Worm (Caenorhabditis elegans) whole organism, young adult: Measurements from ENCODE around the gene nlp-50.

Experiments used
- B0035.1 ChIP-seq: sonication (generic microtip); optimal IDR thresholded peaks from 2 replicates; lab custom pipeline; 2016; ENCODE audit warnings: missing genetic modification characterization, mild to moderate bottlenecking, missing compliant biosample characterization, missing genotype, missing genetic modification reagents
- B0261.1 ChIP-seq: sonication (generic microtip); optimal IDR thresholded peaks from 2 replicates; lab custom pipeline; 2016; ENCODE audit warnings: mild to moderate bottlenecking, missing genetic modification characterization, moderate library complexity, missing compliant biosample characterization
- B0336.3 ChIP-seq: fragments of 200-800 bp; sonication (Bioruptor generic); IDR thresholded peaks from 2 replicates; pipeline ENCODE4 v1.3.6; 2022; ENCODE audit warnings: missing genetic modification characterization, missing compliant biosample characterization
- C17E4.6 ChIP-seq: fragments of 200-800 bp; sonication (Bioruptor generic); IDR thresholded peaks from 2 replicates; pipeline ENCODE4 v1.3.6; 2022; ENCODE audit warnings: missing genetic modification reagents, missing genetic modification characterization, missing compliant biosample characterization
- F23B12.7 ChIP-seq: sonication (generic microtip); optimal IDR thresholded peaks from 2 replicates; lab custom pipeline; 2017; ENCODE audit warnings: missing genetic modification characterization, mild to moderate bottlenecking, missing compliant biosample characterization, antibody characterized with exemption, moderate library complexity; ENCODE audit not compliant: insufficient read depth
- F49E8.2 ChIP-seq: sonication (generic microtip); optimal IDR thresholded peaks from 3 replicates; lab custom pipeline; 2017; ENCODE audit warnings: missing genetic modification characterization, mild to moderate bottlenecking, missing compliant biosample characterization, antibody characterized with exemption, moderate library complexity; ENCODE audit not compliant: insufficient read depth
- F55B11.4 ChIP-seq: sonication (generic microtip); optimal IDR thresholded peaks from 2 replicates; lab custom pipeline; 2016; ENCODE audit warnings: missing compliant biosample characterization, missing genetic modification characterization, borderline replicate concordance; ENCODE audit not compliant: insufficient read depth
- K11D2.4 ChIP-seq: fragments of 200-800 bp; sonication (Bioruptor generic); IDR thresholded peaks from 2 replicates; pipeline ENCODE4 v1.3.6; 2022; ENCODE audit warnings: missing genetic modification reagents, missing genetic modification characterization, missing compliant biosample characterization
- T07F8.4 ChIP-seq: sonication (generic microtip); optimal IDR thresholded peaks from 2 replicates; lab custom pipeline; 2016; ENCODE audit warnings: mild to moderate bottlenecking, missing genetic modification characterization, moderate library complexity, missing compliant biosample characterization
- Y53F4B.3 ChIP-seq: fragments of 200-800 bp; sonication (Bioruptor generic); IDR thresholded peaks from 2 replicates; pipeline ENCODE4 v1.3.6; 2022; ENCODE audit warnings: missing genetic modification reagents, missing genetic modification characterization, missing compliant biosample characterization
- Y56A3A.18 ChIP-seq: fragments of 200-800 bp; sonication (Bioruptor generic); IDR thresholded peaks from 2 replicates; pipeline ENCODE4 v1.3.6; 2022; ENCODE audit warnings: missing genetic modification reagents, missing genetic modification characterization, missing compliant biosample characterization
- Y79H2A.3 ChIP-seq: fragments of 200-800 bp; sonication (Bioruptor generic); conservative IDR thresholded peaks from 2 replicates; pipeline ENCODE4 v1.3.6; 2022; ENCODE audit warnings: missing genetic modification reagents, missing genetic modification characterization, missing compliant biosample characterization
- akir-1 ChIP-seq: fragments of 200-800 bp; sonication (Bioruptor generic); optimal IDR thresholded peaks from 2 replicates; lab custom pipeline; 2018; ENCODE audit warnings: mild to moderate bottlenecking, missing genetic modification characterization, moderate library complexity, missing compliant biosample characterization
- ama-1 ChIP-seq, 3 experiments: fragments of 150-350 bp in 1 of 3; sonication (generic microtip) in 2 of 3; optimal IDR thresholded peaks; 2 replicates each; lab custom pipeline; 2014 to 2018; ENCODE audit warnings: missing biosample characterization in 2 of 3, missing genetic modification characterization in 2 of 3, missing genetic modification reagents in 2 of 3
- aptf-3 ChIP-seq: fragments of 200-800 bp; sonication (Bioruptor generic); IDR thresholded peaks from 2 replicates; pipeline ENCODE4 v1.3.6; 2022; ENCODE audit warnings: missing genetic modification characterization, missing compliant biosample characterization
- athp-1 ChIP-seq: sonication (generic microtip); optimal IDR thresholded peaks from 2 replicates; lab custom pipeline; 2017; ENCODE audit warnings: mild to moderate bottlenecking, missing genetic modification characterization, missing compliant biosample characterization
- bed-1 ChIP-seq: fragments of 200-800 bp; sonication (Bioruptor generic); IDR thresholded peaks from 2 replicates; pipeline ENCODE4 v1.3.6; 2022; ENCODE audit warnings: missing genetic modification reagents, missing genetic modification characterization, missing compliant biosample characterization
- ccch-3 ChIP-seq: fragments of 200-800 bp; sonication (Bioruptor generic); optimal IDR thresholded peaks from 2 replicates; lab custom pipeline; 2018; ENCODE audit warnings: mild to moderate bottlenecking, missing genetic modification characterization, missing compliant biosample characterization
- cebp-1 ChIP-seq, 2 experiments: fragments of 200-800 bp in 1 of 2; sonication (Bioruptor generic) in 1 of 2; sonication (generic microtip) in 1 of 2; IDR thresholded peaks in 1 of 2; optimal IDR thresholded peaks in 1 of 2; 2 replicates each; pipeline versions ENCODE4 v1.3.6 to Lab custom; 2017 to 2022; ENCODE audit warnings: missing compliant biosample characterization in 2 of 2, missing genetic modification characterization in 2 of 2, mild to moderate bottlenecking in 1 of 2, missing genetic modification reagents in 1 of 2, moderate library complexity in 1 of 2
- ceh-58 ChIP-seq: fragments of 200-800 bp; sonication (Bioruptor generic); IDR thresholded peaks from 2 replicates; pipeline ENCODE4 v1.3.6; 2022; ENCODE audit warnings: missing genetic modification characterization, missing compliant biosample characterization
- ceh-79 ChIP-seq: sonication (generic microtip); optimal IDR thresholded peaks from 2 replicates; lab custom pipeline; 2017; ENCODE audit warnings: mild to moderate bottlenecking, missing genetic modification characterization, missing compliant biosample characterization
- die-1 ChIP-seq: sonication (generic microtip); optimal IDR thresholded peaks from 2 replicates; lab custom pipeline; 2016; ENCODE audit warnings: missing genotype, mild to moderate bottlenecking, missing genetic modification characterization, missing compliant biosample characterization
- dox-1 ChIP-seq: fragments of 200-800 bp; sonication (Bioruptor generic); IDR thresholded peaks from 2 replicates; pipeline ENCODE4 v1.3.6; 2022; ENCODE audit warnings: missing genetic modification reagents, missing genetic modification characterization, missing compliant biosample characterization
- efl-1 ChIP-seq: fragments of 150-350 bp; optimal IDR thresholded peaks from 2 replicates; lab custom pipeline; 2014; ENCODE audit warnings: missing biosample characterization, missing genetic modification reagents, missing genetic modification characterization
- egrh-3 ChIP-seq: fragments of 200-800 bp; sonication (Bioruptor generic); IDR thresholded peaks from 2 replicates; pipeline ENCODE4 v1.3.6; 2022; ENCODE audit warnings: missing genetic modification reagents, missing genetic modification characterization, missing compliant biosample characterization
- him-1 ChIP-seq: sonication (generic microtip); optimal IDR thresholded peaks from 2 replicates; lab custom pipeline; 2016; ENCODE audit warnings: missing genotype, missing genetic modification reagents, missing genetic modification characterization, missing compliant biosample characterization
- hlh-26 ChIP-seq: fragments of 200-800 bp; sonication (Bioruptor generic); conservative IDR thresholded peaks from 2 replicates; pipeline ENCODE4 v1.3.6; 2022; ENCODE audit warnings: missing genetic modification reagents, missing genetic modification characterization, missing compliant biosample characterization
- hmg-20 ChIP-seq: fragments of 200-800 bp; sonication (Bioruptor generic); IDR thresholded peaks from 2 replicates; pipeline ENCODE4 v1.3.6; 2022; ENCODE audit warnings: missing genetic modification reagents, missing genetic modification characterization, missing compliant biosample characterization
- hsf-1 ChIP-seq: fragments of 200-800 bp; sonication (Bioruptor generic); IDR thresholded peaks from 2 replicates; pipeline ENCODE4 v1.3.6; 2022; ENCODE audit warnings: missing genetic modification reagents, missing genetic modification characterization, missing compliant biosample characterization
- lin-35 ChIP-seq, 3 experiments: fragments of 150-350 bp in 2 of 3; sonication (generic microtip) in 1 of 3; optimal IDR thresholded peaks; 2 replicates each; lab custom pipeline; 2014 to 2018; ENCODE audit warnings: missing biosample characterization in 3 of 3, missing genetic modification characterization in 3 of 3, missing genetic modification reagents in 3 of 3
- lsl-1 ChIP-seq: fragments of 200-800 bp; sonication (Bioruptor generic); optimal IDR thresholded peaks from 2 replicates; lab custom pipeline; 2018; ENCODE audit warnings: mild to moderate bottlenecking, missing genetic modification characterization, moderate library complexity, missing compliant biosample characterization
- madf-10 ChIP-seq: sonication (generic microtip); optimal IDR thresholded peaks from 2 replicates; lab custom pipeline; 2016; ENCODE audit warnings: mild to moderate bottlenecking, missing genetic modification characterization, missing compliant biosample characterization
- madf-6 ChIP-seq: fragments of 200-800 bp; sonication (Bioruptor generic); IDR thresholded peaks from 2 replicates; pipeline ENCODE4 v1.3.6; 2022; ENCODE audit warnings: missing genetic modification reagents, missing genetic modification characterization, missing compliant biosample characterization
- mcd-1 ChIP-seq: fragments of 200-800 bp; sonication (Bioruptor generic); IDR thresholded peaks from 2 replicates; pipeline ENCODE4 v1.3.6; 2022; ENCODE audit warnings: missing genetic modification reagents, missing genetic modification characterization, missing compliant biosample characterization
- mes-4 ChIP-seq: sonication (generic microtip); optimal IDR thresholded peaks from 2 replicates; lab custom pipeline; 2016; ENCODE audit warnings: missing genotype, missing genetic modification characterization, missing compliant biosample characterization
- nfya-2 ChIP-seq: fragments of 200-800 bp; sonication (Bioruptor generic); IDR thresholded peaks from 2 replicates; pipeline ENCODE4 v1.3.6; 2022; ENCODE audit warnings: missing genetic modification reagents, missing genetic modification characterization, missing compliant biosample characterization
- nhr-27 ChIP-seq: fragments of 200-800 bp; sonication (Bioruptor generic); optimal IDR thresholded peaks from 2 replicates; lab custom pipeline; 2018; ENCODE audit warnings: mild to moderate bottlenecking, missing genetic modification characterization, moderate library complexity, missing compliant biosample characterization
- nhr-80 ChIP-seq: sonication (generic microtip); optimal IDR thresholded peaks from 2 replicates; lab custom pipeline; 2016; ENCODE audit warnings: missing genetic modification characterization, missing compliant biosample characterization
- rpc-1 ChIP-seq, 2 experiments: fragments of 150-350 bp in 1 of 2; sonication (generic microtip) in 1 of 2; optimal IDR thresholded peaks; 2 replicates each; lab custom pipeline; 2014 to 2018; ENCODE audit warnings: missing biosample characterization in 1 of 2, missing genetic modification characterization in 1 of 2, missing genetic modification reagents in 1 of 2, missing genotype in 1 of 2
- snpc-1.1 ChIP-seq: sonication (generic microtip); optimal IDR thresholded peaks from 2 replicates; lab custom pipeline; 2017; ENCODE audit warnings: missing genetic modification characterization, mild to moderate bottlenecking, missing compliant biosample characterization, antibody characterized with exemption, moderate library complexity, missing genotype, missing genetic modification reagents; ENCODE audit not compliant: insufficient read depth
- somi-1 ChIP-seq: fragments of 200-800 bp; sonication (Bioruptor generic); optimal IDR thresholded peaks from 2 replicates; lab custom pipeline; 2018; ENCODE audit warnings: mild to moderate bottlenecking, missing genetic modification characterization, missing compliant biosample characterization
- tbx-9 ChIP-seq: sonication (generic microtip); optimal IDR thresholded peaks from 2 replicates; lab custom pipeline; 2016; ENCODE audit warnings: borderline replicate concordance, missing genetic modification characterization, inconsistent platforms, missing compliant biosample characterization
- tlf-1 ChIP-seq: fragments of 200-800 bp; sonication (Bioruptor generic); optimal IDR thresholded peaks from 2 replicates; lab custom pipeline; 2018; ENCODE audit warnings: mild to moderate bottlenecking, missing genetic modification characterization, missing compliant biosample characterization
- xnd-1 ChIP-seq: sonication (generic microtip); optimal IDR thresholded peaks from 2 replicates; lab custom pipeline; 2016; ENCODE audit warnings: missing genotype, missing genetic modification reagents, missing genetic modification characterization, missing compliant biosample characterization
- zim-3 ChIP-seq: sonication (generic microtip); optimal IDR thresholded peaks from 2 replicates; lab custom pipeline; 2017; ENCODE audit warnings: mild to moderate bottlenecking, missing genetic modification characterization, moderate library complexity, missing compliant biosample characterization
- ztf-18 ChIP-seq: sonication (generic microtip); optimal IDR thresholded peaks from 2 replicates; lab custom pipeline; 2016; ENCODE audit warnings: missing genotype, mild to moderate bottlenecking, missing genetic modification characterization, missing compliant biosample characterization
- ztf-3 ChIP-seq: fragments of 200-800 bp; sonication (Bioruptor generic); optimal IDR thresholded peaks from 2 replicates; lab custom pipeline; 2018; ENCODE audit warnings: mild to moderate bottlenecking, missing genetic modification characterization, missing compliant biosample characterization

nlp-50 gene

ce11 chrII:6734674-6735073 is 30.2 kb upstream of the nlp-50 start, which contains the start of gene T14B4.3 (continued):
- TF ChIP-seq hlh-26 (GFP tag; lab: Robert Waterston, UW) (no peak), B0035.1 (tag; lab: Kevin White, UChicago) (no peak), B0261.1 (no peak), tlf-1 (GFP tag; lab: Kevin White, UChicago) (no peak), mcd-1 (GFP tag; lab: Robert Waterston, UW) (peak; percentile 92), snpc-1.1 (tag; lab: Kevin White, UChicago) (no peak), him-1 (tag; lab: Kevin White, UChicago) (no peak), tbx-9 (no peak), egrh-3 (GFP tag; lab: Robert Waterston, UW) (no peak), madf-6 (GFP tag; lab: Robert Waterston, UW) (no peak), B0336.3 (no peak), hmg-20 (GFP tag; lab: Robert Waterston, UW) (no peak), ccch-3 (GFP tag; lab: Kevin White, UChicago) (no peak), efl-1 (GFP tag; lab: Kevin White, UChicago) (no peak), cebp-1 (GFP tag; IDR thresholded peaks at IDR 0.05; lab: Robert Waterston, UW) (no peak), cebp-1 (tag; optimal IDR thresholded peaks at IDR 0.05; lab: Kevin White, UChicago) (no peak), nhr-80 (peak; percentile 26), Y79H2A.3 (GFP tag; lab: Robert Waterston, UW) (no peak), lsl-1 (GFP tag; lab: Kevin White, UChicago) (no peak), hsf-1 (GFP tag; lab: Robert Waterston, UW) (no peak), ceh-58 (GFP tag; lab: Robert Waterston, UW) (no peak), C17E4.6 (GFP tag; lab: Robert Waterston, UW) (no peak), madf-10 (no peak), F55B11.4 (tag; lab: Kevin White, UChicago) (no peak), xnd-1 (tag; lab: Kevin White, UChicago) (no peak), lin-35 (GFP tag; optimal IDR thresholded peaks at IDR 0.05; lab: Kevin White, UChicago) (no peak), ztf-18 (peak; percentile 32), aptf-3 (GFP tag; lab: Robert Waterston, UW) (no peak), mes-4 (tag; lab: Kevin White, UChicago) (no peak), K11D2.4 (GFP tag; lab: Robert Waterston, UW) (no peak), bed-1 (GFP tag; lab: Robert Waterston, UW) (no peak), F23B12.7 (tag; lab: Kevin White, UChicago) (peak; percentile 78), dox-1 (GFP tag; lab: Robert Waterston, UW) (no peak; the same call in 1 of the 2 replicates), somi-1 (GFP tag; lab: Kevin White, UChicago) (no peak), zim-3 (no peak)

- TF ChIP-seq nhr-27 (tag; lab: Kevin White, UChicago): no peak
- TF ChIP-seq F49E8.2 (tag; lab: Kevin White, UChicago): no peak
- TF ChIP-seq ztf-18: no peak
- TF ChIP-seq nfya-2 (GFP tag; lab: Robert Waterston, UW): no peak
- peak; percentile 22 for TF ChIP-seq athp-1 (tag; lab: Kevin White, UChicago)
- no peak for TF ChIP-seq madf-10
- TF ChIP-seq ama-1 (optimal IDR thresholded peaks at IDR 0.05; lab: Kevin White, UChicago): no peak
- no peak for TF ChIP-seq ama-1 (GFP tag; optimal IDR thresholded peaks at IDR 0.05; lab: Kevin White, UChicago)
- TF ChIP-seq rpc-1 (optimal IDR thresholded peaks at IDR 0.05; lab: Kevin White, UChicago): no peak
- TF ChIP-seq rpc-1 (tag; optimal IDR thresholded peaks at IDR 0.05; lab: Kevin White, UChicago): no peak
- TF ChIP-seq T07F8.4 (tag; lab: Kevin White, UChicago): no peak
- no peak for TF ChIP-seq ceh-79 (tag; lab: Kevin White, UChicago)
- TF ChIP-seq lin-35 (GFP tag; optimal IDR thresholded peaks at IDR 0.05; lab: Kevin White, UChicago): no peak
- TF ChIP-seq akir-1: no peak
- 0 out of 2 replicates have a peak, but pooled peaks have one; percentile 3 for TF ChIP-seq hmg-20 (GFP tag; lab: Robert Waterston, UW)
- TF ChIP-seq ztf-3 (GFP tag; lab: Kevin White, UChicago): no peak
- TF ChIP-seq Y53F4B.3 (GFP tag; lab: Robert Waterston, UW): no peak
- no peak for TF ChIP-seq Y56A3A.18 (GFP tag; lab: Robert Waterston, UW)
- no peak for TF ChIP-seq die-1 (tag; lab: Kevin White, UChicago)
Measured at ce11 chrII:6736066-6736465, 28.8 kb upstream of the nlp-50 start, which contains the start of gene mrps-18.C. mrps-18.C (plus strand) TSS chrII:6736203.
